Worm (Caenorhabditis elegans): Measurements from ENCODE around the gene tmem-131.
"Not testable (repeated sequence)": the region's sequence is repeated elsewhere in the genome, so short reads cannot be mapped to it uniquely, and the experiment has no call there.

The tmem-131 gene

ce11 chrIII:4998956-4999425 lies 1.0 kb upstream of the tmem-131 start, which contains the start of gene smcr-8 (continued):
- 0 out of 2 replicates have a peak, but pooled peaks have one; percentile 30 for TF ChIP-seq tra-1 (GFP tag; IDR thresholded peaks at IDR 0.05)
- TF ChIP-seq skn-1 (tag; optimal IDR thresholded peaks at IDR 0.05), result no peak
- no peak for TF ChIP-seq attf-4 (tag; optimal IDR thresholded peaks at IDR 0.05)
- TF ChIP-seq ceh-62 (tag; optimal IDR thresholded peaks at IDR 0.05), result no peak
- no peak for TF ChIP-seq ztf-11 (tag; optimal IDR thresholded peaks at IDR 0.05)
- TF ChIP-seq madf-5 (GFP tag; IDR thresholded peaks at IDR 0.05), result no peak
- TF ChIP-seq mes-2 (tag; optimal IDR thresholded peaks at IDR 0.05; ENCODE audit: poor library complexity, severe bottlenecking), result peak; percentile 74
- no peak for TF ChIP-seq nhr-28 (tag; optimal IDR thresholded peaks at IDR 0.05)
- peak; percentile 88 for TF ChIP-seq unc-130 (GFP tag; optimal IDR thresholded peaks at IDR 0.05)
- no peak for TF ChIP-seq mep-1 (tag; optimal IDR thresholded peaks at IDR 0.05)
- TF ChIP-seq dpl-1 (GFP tag; optimal IDR thresholded peaks at IDR 0.05), result peak; percentile 4
- TF ChIP-seq unc-62 (GFP tag; optimal IDR thresholded peaks at IDR 0.05 in 1 of 2), result no peak
- no peak for TF ChIP-seq unc-62 (tag; optimal IDR thresholded peaks at IDR 0.05)
- no peak for TF ChIP-seq lin-38 (GFP tag; IDR thresholded peaks at IDR 0.05)

ce11 chrIII:4987666-4988065 lies 10.3 kb downstream of the tmem-131 start:
- TF ChIP-seq R02D3.7 (tag; optimal IDR thresholded peaks at IDR 0.05) (no peak), nhr-28 (tag; optimal IDR thresholded peaks at IDR 0.05) (no peak), unc-130 (GFP tag; optimal IDR thresholded peaks at IDR 0.05) (no peak), lsy-2 (tag; optimal IDR thresholded peaks at IDR 0.05) (peak in 1 of 2 experiments; percentile 4), nhr-11 (tag; optimal IDR thresholded peaks at IDR 0.05) (no peak)

- TF ChIP-seq ceh-20 (GFP tag; IDR thresholded peaks at IDR 0.05) (no peak), mxl-2 (GFP tag; conservative IDR thresholded peaks at IDR 0.05) (no peak), hif-1 (tag; optimal IDR thresholded peaks at IDR 0.05) (peak in 1 of 2 experiments; percentile 31), mes-2 (tag; optimal IDR thresholded peaks at IDR 0.05; ENCODE audit: poor library complexity, severe bottlenecking) (peak; percentile 92), mep-1 (tag; optimal IDR thresholded peaks at IDR 0.05) (no peak), zip-11 (GFP tag; IDR thresholded peaks at IDR 0.05) (no peak), lsy-2 (tag; optimal IDR thresholded peaks at IDR 0.05) (peak in 1 of 2 experiments; percentile 4), dpl-1 (GFP tag; optimal IDR thresholded peaks at IDR 0.05) (peak; percentile 82)
Observed at ce11 chrIII:4986790-4987259, 11.1 kb downstream of the tmem-131 start, which contains the start of the genes C27F2.10 and wdr-60. Gene C27F2.10, minus strand, starts transcription at chrIII:4986898. Gene wdr-60, plus strand, starts transcription at chrIII:4987209.

- TF ChIP-seq unc-130 (GFP tag; optimal IDR thresholded peaks at IDR 0.05) (peak; percentile 41), Y48G9A.11 (GFP tag; IDR thresholded peaks at IDR 0.05) (peak; percentile 35; the same call in 1 of the 2 replicates), lin-1 (GFP tag; IDR thresholded peaks at IDR 0.05) (no peak), mdt-29 (GFP tag; IDR thresholded peaks at IDR 0.05) (no peak), F49E8.2 (tag; optimal IDR thresholded peaks at IDR 0.05; ENCODE audit: borderline replicate concordance) (peak; percentile 11)
Observed at ce11 chrIII:4984444-4985086, 13.4 kb downstream of the tmem-131 start, which contains the start of gene C27F2.7. Gene C27F2.7, minus strand, starts transcription at chrIII:4984494.

- TF ChIP-seq arid-1 (GFP tag; conservative IDR thresholded peaks at IDR 0.05) (no peak), unc-62 (GFP tag; optimal IDR thresholded peaks at IDR 0.05 in 1 of 2) (peak in 1 of 2 experiments; percentile 92), unc-62 (tag; optimal IDR thresholded peaks at IDR 0.05) (no peak), duxl-1 (tag; optimal IDR thresholded peaks at IDR 0.05; ENCODE audit: poor library complexity) (no peak), nhr-77 (tag; optimal IDR thresholded peaks at IDR 0.05) (no peak)
Observed at ce11 chrIII:4983961-4984360, 14.0 kb downstream of the tmem-131 start.

ce11 chrIII:4980367-4980766 lies 17.6 kb downstream of the tmem-131 start, which contains the start of gene C27F2.6:
Gene C27F2.6, minus strand, starts transcription at chrIII:4980467.
- TF ChIP-seq nhr-111 (GFP tag; optimal IDR thresholded peaks at IDR 0.05); ceh-44 (GFP tag; IDR thresholded peaks at IDR 0.05); hmg-1.1 (GFP tag; IDR thresholded peaks at IDR 0.05): not testable (repeated sequence)
